Worm (Caenorhabditis elegans) whole organism, L4/young adult: Measurements from ENCODE around the gene C18H7.6.

Experiments
- W03F9.2 ChIP-seq: fragments of 150-350 bp; optimal IDR thresholded peaks from 2 replicates; lab custom pipeline; 2014; ENCODE audit warnings: missing biosample characterization, missing genetic modification characterization
- him-1 ChIP-seq: sonication (generic microtip); optimal IDR thresholded peaks from 2 replicates; lab custom pipeline; 2016; ENCODE audit warnings: missing genotype, missing genetic modification reagents, missing genetic modification characterization, missing compliant biosample characterization

DNA sequence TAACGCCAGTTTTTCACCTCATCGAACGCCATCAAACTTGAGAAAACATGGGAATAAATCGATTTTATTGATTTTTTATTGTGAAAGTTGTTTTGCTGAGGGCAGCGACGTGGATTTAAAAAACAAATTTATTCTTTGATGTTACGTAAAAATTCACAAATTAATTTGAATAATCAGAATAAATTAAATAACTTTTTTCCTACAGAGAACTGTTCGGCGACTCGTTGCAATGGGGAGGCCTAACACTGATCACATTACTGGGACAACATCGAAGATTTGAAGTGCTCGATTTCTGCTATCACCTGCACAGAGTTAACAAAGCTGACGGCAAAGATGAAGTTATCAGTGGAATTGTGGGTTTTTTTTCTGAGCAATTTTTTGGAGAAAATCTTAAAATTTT is 10.2 kb downstream of the C18H7.6 start, which contains the start of gene F56A11.6:
- TF ChIP-seq W03F9.2 (tag; lab: Kevin White, UChicago) (no peak), him-1 (tag; lab: Kevin White, UChicago) (no peak)
